Worm (Caenorhabditis elegans) whole organism, L4/young adult: Measurements from ENCODE around the gene ZK550.2.

Experiments
- W03F9.2 ChIP-seq: fragments of 150-350 bp; optimal IDR thresholded peaks from 2 replicates; lab custom pipeline; 2014; ENCODE audit warnings: missing biosample characterization, missing genetic modification characterization
- dao-5 ChIP-seq: sonication (generic microtip); optimal IDR thresholded peaks from 2 replicates; lab custom pipeline; 2016; ENCODE audit warnings: missing genotype, missing genetic modification characterization, moderate library complexity, missing compliant biosample characterization
- him-1 ChIP-seq: sonication (generic microtip); optimal IDR thresholded peaks from 2 replicates; lab custom pipeline; 2016; ENCODE audit warnings: missing genotype, missing genetic modification reagents, missing genetic modification characterization, missing compliant biosample characterization

DNA sequence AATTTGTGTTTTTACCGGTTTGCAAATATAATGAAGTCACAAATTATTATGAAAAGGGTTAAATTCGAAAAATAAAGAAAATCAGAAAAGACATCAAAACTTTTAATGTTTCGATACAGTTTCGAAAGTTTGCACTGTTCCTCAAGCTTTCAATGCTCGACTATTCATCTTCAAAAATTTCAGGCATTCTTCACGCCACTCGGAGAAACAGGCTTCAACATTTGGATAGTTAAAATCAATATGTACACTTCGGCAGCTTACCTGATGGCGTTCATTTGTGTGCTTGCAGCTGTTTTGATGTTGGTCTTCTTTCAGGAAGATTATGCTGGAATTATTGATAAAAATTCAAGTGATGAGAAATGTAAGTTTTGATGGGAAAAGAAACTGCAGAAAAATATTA, 1.8 kb downstream of the ZK550.2 start:
- no peak for TF ChIP-seq him-1 (tag; lab: Kevin White, UChicago)
- TF ChIP-seq W03F9.2 (tag; lab: Kevin White, UChicago) = no peak
- TF ChIP-seq dao-5 (tag; lab: Kevin White, UChicago) = no peak
